Worm (Caenorhabditis elegans): ENCODE data around the gene rab-19.

rab-19 gene

DNA sequence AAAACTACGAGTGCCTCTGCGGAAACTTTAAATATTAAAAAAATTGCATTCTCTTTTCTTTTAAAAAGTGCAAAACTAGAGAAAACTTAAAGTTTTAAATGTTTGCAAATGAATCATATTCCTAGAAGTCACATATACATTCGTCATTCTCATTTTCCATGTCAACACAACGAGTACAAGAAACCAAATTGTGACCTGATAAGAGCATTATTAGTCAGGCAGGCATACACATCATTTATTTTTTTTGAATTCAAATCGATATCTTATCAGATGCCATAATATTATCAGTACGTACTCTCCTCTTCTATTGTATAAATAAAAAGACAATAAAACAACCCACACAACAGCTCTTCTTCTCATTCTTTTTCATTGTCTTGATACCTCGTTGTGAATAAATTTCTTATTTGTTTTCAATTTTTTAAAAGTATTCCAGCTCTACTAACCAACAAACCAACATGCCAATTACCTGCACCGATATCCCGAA is 36.9 kb downstream of the rab-19 start, which contains the start of gene W02A2.9:
Gene W02A2.9 (plus strand): TSS at position 434 of the 484 bp plus-strand sequence.
- TF ChIP-seq ham-2 (GFP tag; optimal IDR thresholded peaks at IDR 0.05) (no peak), nhr-28 (tag; optimal IDR thresholded peaks at IDR 0.05) (no peak)

DNA sequence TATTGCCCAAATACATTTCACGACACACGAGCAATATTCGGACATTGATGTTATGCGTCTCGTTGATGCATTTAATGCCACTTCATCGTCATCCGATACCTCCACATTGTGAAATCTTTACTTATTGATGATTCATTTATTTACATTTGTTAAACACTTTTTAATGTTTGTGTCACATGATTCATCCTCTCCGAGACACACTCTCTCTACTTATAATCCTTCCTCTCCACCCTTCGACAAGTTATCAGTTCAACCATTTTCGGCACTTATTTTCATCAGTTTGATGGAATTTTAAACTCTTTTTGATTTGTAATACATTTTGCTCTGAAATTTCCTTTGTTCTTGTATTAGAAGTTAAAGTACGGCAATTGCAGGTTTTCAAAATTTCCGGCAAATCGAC is 38.1 kb downstream of the rab-19 start:
- TF ChIP-seq mep-1 (tag; optimal IDR thresholded peaks at IDR 0.05), result no peak
- no peak for TF ChIP-seq nhr-237 (tag; optimal IDR thresholded peaks at IDR 0.05)
- TF ChIP-seq mls-2 (tag; optimal IDR thresholded peaks at IDR 0.05), result no peak
- TF ChIP-seq ztf-11 (tag; optimal IDR thresholded peaks at IDR 0.05), result no peak
- TF ChIP-seq ham-2 (GFP tag; optimal IDR thresholded peaks at IDR 0.05), result no peak
- no peak for TF ChIP-seq lin-32 (GFP tag; optimal IDR thresholded peaks at IDR 0.05)
- TF ChIP-seq snpc-4 (tag; optimal IDR thresholded peaks at IDR 0.05), result no peak
- no peak for TF ChIP-seq ces-1 (GFP tag; optimal IDR thresholded peaks at IDR 0.05)
- TF ChIP-seq cnd-1 (tag; optimal IDR thresholded peaks at IDR 0.05), result no peak
- no peak for TF ChIP-seq sptf-1 (tag; optimal IDR thresholded peaks at IDR 0.05)
- no peak for TF ChIP-seq elt-1 (tag; optimal IDR thresholded peaks at IDR 0.05; ENCODE audit: borderline replicate concordance, insufficient read depth)
- TF ChIP-seq pha-4 (tag; optimal IDR thresholded peaks at IDR 0.05), result no peak
- no peak for TF ChIP-seq elt-3 (tag; optimal IDR thresholded peaks at IDR 0.05)
- TF ChIP-seq unc-39 (tag; optimal IDR thresholded peaks at IDR 0.05), result no peak
- no peak for TF ChIP-seq ceh-83 (GFP tag; optimal IDR thresholded peaks at IDR 0.05)
- TF ChIP-seq mab-5 (tag; optimal IDR thresholded peaks at IDR 0.05), result no peak
- TF ChIP-seq hlh-1 (tag; optimal IDR thresholded peaks at IDR 0.05), result no peak
- no peak for TF ChIP-seq flh-1 (GFP tag; optimal IDR thresholded peaks at IDR 0.05)
- TF ChIP-seq nhr-76 (tag; optimal IDR thresholded peaks at IDR 0.05), result no peak

DNA sequence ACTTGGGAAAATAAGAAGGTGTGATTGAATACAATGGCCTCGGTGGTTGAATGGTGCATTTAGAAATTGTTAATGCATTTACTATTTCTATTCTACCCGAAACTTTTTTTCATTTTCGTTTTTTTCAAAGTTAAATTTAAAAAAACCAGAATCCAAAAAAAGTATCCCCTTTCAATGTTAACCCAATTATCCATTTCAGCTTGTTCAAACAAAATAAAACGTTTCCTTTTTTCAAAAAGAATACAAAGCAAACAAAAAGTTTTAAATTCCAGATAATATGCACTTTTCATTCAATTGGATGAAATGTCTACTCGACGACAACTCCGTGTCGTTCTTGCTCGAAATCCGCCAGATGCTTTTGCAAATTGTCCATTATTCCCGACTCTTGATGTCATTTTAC is 41.6 kb downstream of the rab-19 start, which contains the start of gene W02A2.5:
Gene W02A2.5 (plus strand): TSS at position 301 of the 400 bp plus-strand sequence.
- TF ChIP-seq nhr-12 (tag; optimal IDR thresholded peaks at IDR 0.05) (no peak), flh-1 (GFP tag; optimal IDR thresholded peaks at IDR 0.05) (no peak), ztf-11 (tag; optimal IDR thresholded peaks at IDR 0.05) (no peak), mep-1 (tag; optimal IDR thresholded peaks at IDR 0.05) (no peak), nhr-237 (tag; optimal IDR thresholded peaks at IDR 0.05) (no peak)

DNA sequence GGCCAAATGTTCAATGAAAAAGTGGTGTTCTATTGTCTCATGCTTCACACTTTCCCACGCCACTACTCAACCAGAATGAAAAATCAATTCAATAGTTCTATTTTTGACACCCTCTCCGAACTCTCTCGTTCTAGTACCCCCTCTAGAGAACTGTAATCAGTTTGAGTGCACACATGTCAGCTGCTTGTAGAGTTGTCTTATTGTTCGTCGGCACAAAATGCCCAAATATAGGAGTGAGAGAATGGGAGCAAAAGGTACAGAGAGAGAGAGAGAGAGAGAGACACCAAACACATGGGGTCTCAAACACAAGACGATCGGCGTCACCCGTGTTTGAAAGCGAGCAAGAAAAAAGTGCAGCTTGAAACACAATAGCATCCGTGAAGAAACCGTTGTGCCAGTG is 49.9 kb downstream of the rab-19 start:
- TF ChIP-seq ces-1 (GFP tag; optimal IDR thresholded peaks at IDR 0.05), result no peak
- no peak for TF ChIP-seq zip-8 (tag; optimal IDR thresholded peaks at IDR 0.05)
- TF ChIP-seq mep-1 (tag; optimal IDR thresholded peaks at IDR 0.05), result no peak
- TF ChIP-seq flh-1 (GFP tag; optimal IDR thresholded peaks at IDR 0.05), result no peak
- TF ChIP-seq lin-13 (tag; optimal IDR thresholded peaks at IDR 0.05), result no peak
- no peak for TF ChIP-seq nhr-12 (tag; optimal IDR thresholded peaks at IDR 0.05)
- TF ChIP-seq lsy-2 (tag; optimal IDR thresholded peaks at IDR 0.05), result no peak
- no peak for TF ChIP-seq ceh-83 (GFP tag; optimal IDR thresholded peaks at IDR 0.05)
- no peak for TF ChIP-seq M03D4.4 (tag; optimal IDR thresholded peaks at IDR 0.05)
- no peak for TF ChIP-seq mab-5 (tag; optimal IDR thresholded peaks at IDR 0.05)
- no peak for TF ChIP-seq snpc-4 (tag; optimal IDR thresholded peaks at IDR 0.05)
- TF ChIP-seq elt-3 (tag; optimal IDR thresholded peaks at IDR 0.05), result no peak
- TF ChIP-seq sptf-1 (tag; optimal IDR thresholded peaks at IDR 0.05), result no peak
- TF ChIP-seq blmp-1 (tag; optimal IDR thresholded peaks at IDR 0.05), result no peak
- TF ChIP-seq unc-39 (tag; optimal IDR thresholded peaks at IDR 0.05), result no peak
